Fruit fly (Drosophila melanogaster) whole organism, prepupa: ENCODE results near the gene CG31788.

Experiments
- CG11902 ChIP-seq: fragments of 200-800 bp; sonication (Bioruptor generic); optimal IDR thresholded peaks from 3 replicates; lab custom pipeline; 2016; ENCODE audit warnings: missing biosample characterization, missing genetic modification characterization
- CG32006 ChIP-seq: fragments of 200-800 bp; sonication (Bioruptor generic); optimal IDR thresholded peaks from 3 replicates; lab custom pipeline; 2017; ENCODE audit warnings: missing biosample characterization, mild to moderate bottlenecking, missing genetic modification characterization
- ss ChIP-seq, 2 experiments: fragments of 200-800 bp; sonication (Bioruptor generic); optimal IDR thresholded peaks; 2 replicates in 1 of 2; 3 replicates in 1 of 2; lab custom pipeline; 2017 to 2018; ENCODE audit warnings: mild to moderate bottlenecking in 2 of 2, missing biosample characterization in 2 of 2, missing genetic modification characterization in 2 of 2, moderate library complexity in 1 of 2

DNA sequence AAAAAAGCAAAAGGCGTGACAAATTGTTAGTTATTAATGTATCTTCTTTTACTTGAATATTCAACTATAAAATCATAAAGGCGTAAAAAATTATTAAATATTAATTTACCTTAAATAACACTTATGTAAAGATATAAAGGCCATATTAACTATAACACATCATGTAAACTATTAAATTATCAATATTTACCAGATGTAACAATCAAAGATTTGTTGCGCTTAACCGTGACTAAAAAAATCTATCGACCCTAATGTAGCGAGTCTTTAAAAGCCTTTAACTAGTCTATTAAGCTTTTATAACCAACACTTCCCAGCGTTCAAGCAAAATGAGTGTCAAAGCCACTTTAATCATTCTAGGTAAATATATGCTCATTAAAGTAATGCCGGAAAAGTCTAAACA lies 34.4 kb upstream of the CG31788 start, which contains the start of gene Sfp36F:
- TF ChIP-seq CG32006 (GFP tag; lab: Kevin White, UChicago): no peak
- no peak for TF ChIP-seq ss (GFP tag; optimal IDR thresholded peaks at IDR 0.05; lab: Kevin White, UChicago)
- no peak for TF ChIP-seq CG11902 (GFP tag; lab: Kevin White, UChicago)
